Worm (Caenorhabditis elegans) whole organism, early embryonic: Measurements from ENCODE around the gene F53E4.2.

Experiments
- B0310.2 ChIP-seq: sonication (generic microtip); optimal IDR thresholded peaks from 2 replicates; lab custom pipeline; 2016; ENCODE audit warnings: mild to moderate bottlenecking, missing genetic modification characterization, missing compliant biosample characterization
- F13C5.2 ChIP-seq: sonication (generic microtip); optimal IDR thresholded peaks from 2 replicates; lab custom pipeline; 2017; ENCODE audit warnings: mild to moderate bottlenecking, missing genetic modification characterization, inconsistent platforms, missing compliant biosample characterization
- aly-1 ChIP-seq: sonication (generic microtip); optimal IDR thresholded peaks from 2 replicates; lab custom pipeline; 2016; ENCODE audit warnings: missing genetic modification characterization, missing compliant biosample characterization
- ama-1 ChIP-seq: fragments of 150-350 bp; optimal IDR thresholded peaks from 2 replicates; lab custom pipeline; 2014
- ceh-13 ChIP-seq: fragments of 200-800 bp; sonication (Bioruptor generic); optimal IDR thresholded peaks from 2 replicates; lab custom pipeline; 2018; ENCODE audit warnings: mild to moderate bottlenecking, missing genetic modification characterization, missing compliant biosample characterization
- ceh-36 ChIP-seq: sonication (generic microtip); optimal IDR thresholded peaks from 2 replicates; lab custom pipeline; 2016; ENCODE audit warnings: missing genetic modification characterization, inconsistent platforms, missing compliant biosample characterization
- flt-1 ChIP-seq: fragments of 200-800 bp; sonication (Bioruptor generic); IDR thresholded peaks from 2 replicates; pipeline ENCODE4 v1.3.6; 2022; ENCODE audit warnings: missing genetic modification characterization, missing compliant biosample characterization
- hmbx-1 ChIP-seq: sonication (generic microtip); optimal IDR thresholded peaks from 2 replicates; lab custom pipeline; 2016; ENCODE audit warnings: mild to moderate bottlenecking, missing genetic modification characterization, missing compliant biosample characterization
- hnd-1 ChIP-seq: sonication (generic microtip); optimal IDR thresholded peaks from 2 replicates; lab custom pipeline; 2016; ENCODE audit warnings: missing genetic modification characterization, missing compliant biosample characterization
- scrt-1 ChIP-seq: fragments of 200-800 bp; sonication (Bioruptor generic); IDR thresholded peaks from 2 replicates; pipeline ENCODE4 v1.3.6; 2022; ENCODE audit warnings: missing genetic modification characterization, missing compliant biosample characterization
- sea-1 ChIP-seq: fragments of 200-800 bp; sonication (Bioruptor generic); conservative IDR thresholded peaks from 2 replicates; pipeline ENCODE4 v1.3.6; 2022; ENCODE audit warnings: missing genetic modification characterization, missing compliant biosample characterization
- tbx-11 ChIP-seq: fragments of 200-800 bp; sonication (Bioruptor generic); IDR thresholded peaks from 2 replicates; pipeline ENCODE4 v1.3.6; 2022; ENCODE audit warnings: missing genetic modification characterization, missing compliant biosample characterization
- tbx-37 ChIP-seq: fragments of 200-800 bp; sonication (Bioruptor generic); conservative IDR thresholded peaks from 2 replicates; pipeline ENCODE4 v1.3.6; 2022; ENCODE audit warnings: missing genetic modification reagents, missing genetic modification characterization, missing compliant biosample characterization
- tra-4 ChIP-seq: sonication (generic microtip); optimal IDR thresholded peaks from 2 replicates; lab custom pipeline; 2017; ENCODE audit warnings: missing genetic modification characterization, missing compliant biosample characterization

ce11 chrV:15621518-15621917, 32.7 kb upstream of the F53E4.2 start, which contains the start of gene C55A1.1:
- TF ChIP-seq tbx-37 (GFP tag; lab: Robert Waterston, UW) (no peak), ama-1 (lab: Kevin White, UChicago) (no peak), B0310.2 (no peak), flt-1 (GFP tag; lab: Robert Waterston, UW) (no peak), tbx-11 (GFP tag; lab: Robert Waterston, UW) (no peak), scrt-1 (GFP tag; lab: Robert Waterston, UW) (no peak), ceh-13 (GFP tag; lab: Kevin White, UChicago) (no peak), hmbx-1 (no peak), sea-1 (no peak), hnd-1 (tag; lab: Kevin White, UChicago) (no peak), tra-4 (no peak), F13C5.2 (tag; lab: Kevin White, UChicago) (no peak), aly-1 (no peak), ceh-36 (no peak)
